Fruit fly (Drosophila melanogaster) S2 (cell line): ENCODE results near the gene CG43796.

Source experiments
- CG8478 ChIP-seq: fragments of >200 bp; optimal IDR thresholded peaks from 2 replicates; lab custom pipeline; 2018
- CTCF ChIP-seq, 2 experiments: fragments of >200 bp; optimal IDR thresholded peaks; 2 replicates each; lab custom pipeline; 2018

Gene CG43796

DNA sequence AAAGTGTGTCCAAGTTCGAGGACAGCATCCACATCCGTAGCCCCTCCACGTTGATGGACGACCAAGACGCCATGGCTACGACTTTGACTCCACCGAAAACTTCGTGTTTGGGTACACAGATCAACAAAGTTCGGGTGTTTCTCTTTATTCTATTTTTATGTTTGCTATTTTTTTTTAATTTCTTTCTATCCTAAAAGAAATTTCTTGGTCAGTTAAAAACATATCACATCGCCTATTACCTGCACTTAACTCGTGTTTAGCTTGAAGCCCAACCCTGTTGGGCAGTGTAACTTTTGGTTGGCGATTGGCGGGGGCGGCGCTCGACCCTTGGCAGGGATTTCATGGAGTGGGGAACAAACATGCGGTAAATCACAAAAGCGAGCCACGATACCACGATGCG is 8.7 kb upstream of the CG43796 start:
- TF ChIP-seq CG8478 (lab: Kevin White, UChicago), result no peak
- no peak for TF ChIP-seq CTCF (optimal IDR thresholded peaks at IDR 0.05; lab: Kevin White, UChicago)

DNA sequence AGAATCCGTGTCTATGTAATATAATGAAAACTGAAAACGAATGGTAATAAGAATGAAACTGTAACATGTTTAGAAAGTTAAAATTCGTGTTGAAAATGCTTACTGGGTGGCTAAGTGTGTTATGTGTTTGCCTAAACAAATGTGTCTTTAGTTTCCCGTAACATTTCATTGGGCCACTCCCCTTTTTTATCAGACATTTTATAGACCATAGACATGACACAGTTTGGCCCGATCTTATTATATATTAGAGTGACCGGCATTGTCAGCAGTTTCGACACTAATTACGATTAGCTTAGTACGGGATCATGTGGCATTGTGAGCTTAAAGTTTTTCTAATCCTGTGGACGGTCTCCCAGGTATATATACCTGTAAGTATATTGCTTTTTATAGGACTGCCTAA is 5.1 kb upstream of the CG43796 start, which contains the start of gene CheA29a:
Gene CheA29a (plus strand): TSS at position 301 of the 400 bp plus-strand sequence.
- no peak for TF ChIP-seq CG8478 (lab: Kevin White, UChicago)
- no peak for TF ChIP-seq CTCF (optimal IDR thresholded peaks at IDR 0.05; lab: Kevin White, UChicago)

DNA sequence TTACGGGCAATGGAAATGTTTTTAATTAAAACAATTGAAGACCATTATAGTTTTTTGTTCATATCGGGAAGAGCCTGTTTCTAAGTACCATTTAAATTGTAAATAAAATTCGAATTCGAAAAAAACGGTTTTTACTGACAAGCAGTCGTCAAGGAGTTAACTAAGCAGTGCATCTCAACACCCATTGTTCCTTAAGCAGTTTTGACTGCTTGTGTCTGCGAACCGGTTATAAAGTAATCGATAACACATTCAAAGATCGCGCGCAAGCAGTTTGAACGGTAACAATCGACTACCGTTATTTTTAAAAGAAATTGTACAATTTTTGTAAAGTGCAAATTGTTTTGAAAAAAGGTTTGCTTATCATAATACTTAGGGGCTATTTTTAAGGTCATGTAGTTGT is 4.2 kb upstream of the CG43796 start:
- TF ChIP-seq CTCF (optimal IDR thresholded peaks at IDR 0.05; lab: Kevin White, UChicago), result peak in 1 of 2 experiments; percentile 64
- TF ChIP-seq CG8478 (lab: Kevin White, UChicago), result no peak

DNA sequence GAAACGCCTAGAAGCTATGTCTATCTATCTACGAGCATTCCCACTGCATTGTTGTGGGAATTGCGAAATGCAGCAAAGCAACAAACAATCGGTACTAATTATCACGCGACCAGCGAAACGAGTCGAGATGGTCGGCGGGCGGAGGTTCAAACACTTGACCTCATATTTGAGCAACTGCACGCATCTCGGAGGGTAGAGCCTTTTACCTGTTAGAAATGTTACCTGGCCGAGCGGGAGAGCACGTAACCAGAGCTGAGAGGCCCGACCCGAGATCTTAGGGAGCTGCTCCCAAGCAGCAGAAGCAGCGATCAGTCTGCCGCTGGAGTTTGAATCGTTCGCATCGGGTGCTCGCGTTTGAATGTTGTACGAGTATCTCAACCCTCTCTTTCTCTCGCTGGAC is 3.8 kb upstream of the CG43796 start:
- TF ChIP-seq CTCF (optimal IDR thresholded peaks at IDR 0.05; lab: Kevin White, UChicago), result no peak
- TF ChIP-seq CG8478 (lab: Kevin White, UChicago), result no peak

DNA sequence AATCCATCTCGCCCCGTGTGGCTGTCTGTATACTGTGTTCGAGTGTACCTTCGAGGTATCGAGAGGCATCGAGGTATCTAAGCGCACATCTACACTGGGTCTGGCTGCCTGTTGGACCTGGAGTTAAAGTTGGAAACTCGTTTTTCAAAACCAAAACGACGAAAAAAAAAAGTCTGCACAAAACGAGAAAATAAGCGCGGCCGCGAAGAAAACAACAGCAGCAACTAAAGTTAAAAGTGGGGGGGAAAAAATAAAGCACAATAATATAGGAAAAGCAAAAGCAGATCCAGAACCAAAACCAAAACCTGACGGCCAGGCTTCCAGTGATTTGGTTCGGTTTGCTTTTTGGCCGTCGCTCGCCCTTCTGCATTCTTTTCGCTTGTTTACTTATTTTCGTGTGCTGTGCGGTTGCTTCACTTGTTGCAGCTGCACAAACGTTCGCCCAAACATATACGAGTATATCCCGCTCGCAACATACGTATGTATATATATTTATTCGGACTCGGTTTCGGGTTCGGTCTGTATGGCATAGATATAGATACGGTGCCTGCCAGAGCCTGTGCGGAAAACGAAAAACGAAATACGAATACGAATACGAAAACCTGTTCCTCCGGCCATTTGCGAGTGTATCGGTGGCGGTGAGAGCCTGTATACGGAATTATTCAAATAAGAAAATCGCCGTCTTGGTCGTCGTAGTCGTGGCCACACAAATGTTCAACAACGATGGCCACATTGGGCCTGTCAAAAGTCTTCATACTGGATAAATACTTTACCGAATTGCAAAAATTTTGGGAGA is 3.1 kb upstream of the CG43796 start:
- TF ChIP-seq CTCF (optimal IDR thresholded peaks at IDR 0.05; lab: Kevin White, UChicago), result no peak
- TF ChIP-seq CG8478 (lab: Kevin White, UChicago), result no peak

DNA sequence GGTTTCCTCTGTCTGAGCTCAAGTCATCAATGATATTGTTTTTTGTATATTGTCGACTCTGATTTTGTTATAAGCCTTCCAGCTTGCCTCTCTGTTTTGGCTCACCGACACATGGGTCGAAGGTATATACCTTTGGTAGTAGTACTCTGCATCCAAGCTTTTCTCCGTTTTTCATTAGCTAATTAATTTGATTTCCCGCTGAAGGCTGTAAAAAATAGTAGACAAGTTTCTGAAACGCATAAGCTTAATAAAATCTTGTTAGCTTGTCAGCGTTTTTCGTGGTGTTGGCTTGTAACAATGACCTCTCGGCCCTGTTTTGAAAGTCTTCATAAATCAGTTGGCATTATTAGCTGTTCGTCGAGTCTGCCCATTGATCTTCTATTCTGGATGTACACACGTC is 1.3 kb upstream of the CG43796 start:
- TF ChIP-seq CG8478 (lab: Kevin White, UChicago), result no peak
- TF ChIP-seq CTCF (optimal IDR thresholded peaks at IDR 0.05; lab: Kevin White, UChicago), result no peak

DNA sequence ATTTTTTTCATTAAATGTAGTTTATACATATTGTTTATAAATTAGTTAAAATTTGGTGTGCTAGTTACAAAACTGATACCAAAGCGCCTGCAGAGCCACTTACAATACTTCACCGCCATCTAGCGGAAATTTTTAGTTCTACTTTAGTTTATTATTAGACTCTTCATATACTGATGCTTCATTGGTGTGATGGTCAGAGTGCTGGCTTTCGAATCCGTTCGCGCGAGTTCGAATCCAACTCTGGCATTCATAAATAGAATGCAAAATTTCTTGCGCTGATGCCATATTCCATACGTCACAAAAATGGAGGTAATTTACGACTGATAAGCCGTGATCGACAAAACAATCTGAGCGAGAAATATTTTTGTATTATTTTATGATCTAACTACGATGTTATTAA is 3.4 kb downstream of the CG43796 start:
- TF ChIP-seq CTCF (optimal IDR thresholded peaks at IDR 0.05; lab: Kevin White, UChicago) (peak; percentile 71 to 86), CG8478 (lab: Kevin White, UChicago) (no peak)

DNA sequence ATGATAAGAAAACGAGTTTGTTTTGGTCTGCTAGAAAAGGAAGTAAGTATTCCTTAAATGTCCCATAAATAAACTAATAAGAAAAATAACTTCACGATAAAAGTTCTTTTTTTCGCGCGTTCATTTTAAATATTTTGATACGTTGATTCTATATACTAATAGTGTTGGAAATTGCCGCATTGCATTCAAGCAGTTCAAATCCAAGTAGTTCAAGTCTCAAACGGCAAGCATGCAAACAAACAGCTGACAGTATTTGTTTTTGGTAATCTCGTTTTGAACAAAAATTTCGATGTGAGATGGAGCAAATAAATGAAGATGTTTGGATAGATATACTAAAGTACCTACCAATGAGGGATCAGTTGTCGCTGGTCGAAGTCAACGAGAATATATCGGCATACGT is 6.6 kb downstream of the CG43796 start, which contains the start of gene CG13088:
Gene CG13088 (plus strand): TSS at position 247 of the 400 bp plus-strand sequence.
- TF ChIP-seq CG8478 (lab: Kevin White, UChicago) (no peak), CTCF (optimal IDR thresholded peaks at IDR 0.05; lab: Kevin White, UChicago) (peak in 1 of 2 experiments; percentile 10)

DNA sequence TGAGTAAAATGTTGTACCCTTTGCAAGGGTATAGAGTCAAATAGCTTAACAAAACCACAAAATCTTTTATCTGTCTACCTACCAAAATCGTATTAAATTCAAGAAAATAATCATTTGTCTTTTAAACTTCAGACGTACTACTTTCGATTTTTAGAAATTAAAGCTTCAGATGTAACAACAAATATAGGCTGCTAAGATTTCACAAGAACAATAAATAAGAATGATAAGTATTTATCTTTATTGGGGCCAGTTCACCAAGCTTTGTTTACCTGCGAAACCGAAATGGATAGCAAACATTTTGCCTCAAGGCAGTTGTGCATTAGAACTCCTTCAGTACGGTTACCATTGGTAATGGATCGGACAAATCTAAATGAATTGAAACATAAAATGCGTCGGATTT is 8.3 kb downstream of the CG43796 start, which contains the start of gene CG43400:
Gene CG43400 (plus strand): TSS at position 301 of the 400 bp plus-strand sequence.
- TF ChIP-seq CTCF (optimal IDR thresholded peaks at IDR 0.05; lab: Kevin White, UChicago) (no peak), CG8478 (lab: Kevin White, UChicago) (no peak)

DNA sequence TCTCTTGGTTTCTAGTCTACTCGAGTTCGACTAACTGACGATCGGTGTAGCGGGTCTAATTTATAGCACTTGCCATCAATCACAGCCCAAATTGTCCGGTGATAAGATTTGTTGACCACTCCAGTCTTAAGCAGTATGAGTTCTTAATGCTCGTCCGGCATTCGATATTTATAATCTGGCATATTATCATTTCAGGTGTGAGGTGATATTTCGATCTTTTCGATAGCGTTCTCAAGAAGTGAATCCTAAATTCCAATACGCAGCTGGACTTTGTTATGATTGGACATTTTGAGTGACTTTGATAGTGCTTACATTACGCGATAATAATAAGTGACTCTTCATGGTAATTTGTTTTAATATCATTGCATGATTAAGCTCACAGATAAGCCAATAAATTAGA is 14.1 kb downstream of the CG43796 start, which contains the start of gene Bace:
Gene Bace (minus strand): TSS at position 39 of the 400 bp plus-strand sequence.
- no peak for TF ChIP-seq CG8478 (lab: Kevin White, UChicago)
- no peak for TF ChIP-seq CTCF (optimal IDR thresholded peaks at IDR 0.05; lab: Kevin White, UChicago)

DNA sequence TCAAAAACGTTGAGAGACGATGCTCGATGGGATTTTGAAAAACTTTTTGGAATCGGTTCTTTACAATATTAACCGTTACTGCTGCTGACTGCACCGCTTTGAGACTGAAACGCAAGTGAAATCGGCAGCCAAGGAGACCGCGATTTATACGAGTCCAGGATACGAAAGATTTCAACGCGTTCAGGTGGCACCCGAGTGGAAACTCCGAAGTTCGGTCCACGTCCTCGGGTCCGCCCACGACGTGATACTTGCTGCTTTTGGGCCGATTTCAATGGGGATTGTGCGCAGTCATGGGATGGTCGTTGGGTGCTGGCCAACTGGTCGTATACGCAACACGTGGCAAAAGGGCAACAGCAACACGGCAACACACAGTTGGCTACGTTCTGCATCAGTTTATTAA is 24.6 kb downstream of the CG43796 start, which contains the start of gene Dh31:
Gene Dh31 (minus strand): TSS at position 117 of the 400 bp plus-strand sequence.
- TF ChIP-seq CG8478 (lab: Kevin White, UChicago) (no peak), CTCF (optimal IDR thresholded peaks at IDR 0.05; lab: Kevin White, UChicago) (no peak)

DNA sequence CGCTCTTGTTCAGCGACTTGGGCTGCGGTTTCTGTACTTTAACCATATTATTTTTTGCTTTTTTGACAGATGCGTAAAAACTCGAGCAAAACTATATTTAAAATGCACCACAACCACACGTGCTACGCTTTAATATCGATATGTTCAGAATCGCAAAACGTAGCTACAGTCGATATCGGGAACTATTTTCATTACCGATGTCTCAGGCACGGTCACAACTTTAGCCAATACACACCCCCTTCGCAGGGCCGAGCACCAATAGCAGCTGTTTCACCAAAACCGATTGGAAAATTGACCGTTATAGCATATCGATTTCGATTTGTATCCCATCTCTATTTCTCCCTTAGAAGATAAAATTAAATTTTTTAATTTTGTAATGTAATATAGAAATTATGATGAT is 29.5 kb downstream of the CG43796 start, which contains the start of gene CG13096:
Gene CG13096 (minus strand): TSS at position 144 of the 400 bp plus-strand sequence.
- no peak for TF ChIP-seq CG8478 (lab: Kevin White, UChicago)
- TF ChIP-seq CTCF (optimal IDR thresholded peaks at IDR 0.05; lab: Kevin White, UChicago), result peak; percentile 63 to 66

DNA sequence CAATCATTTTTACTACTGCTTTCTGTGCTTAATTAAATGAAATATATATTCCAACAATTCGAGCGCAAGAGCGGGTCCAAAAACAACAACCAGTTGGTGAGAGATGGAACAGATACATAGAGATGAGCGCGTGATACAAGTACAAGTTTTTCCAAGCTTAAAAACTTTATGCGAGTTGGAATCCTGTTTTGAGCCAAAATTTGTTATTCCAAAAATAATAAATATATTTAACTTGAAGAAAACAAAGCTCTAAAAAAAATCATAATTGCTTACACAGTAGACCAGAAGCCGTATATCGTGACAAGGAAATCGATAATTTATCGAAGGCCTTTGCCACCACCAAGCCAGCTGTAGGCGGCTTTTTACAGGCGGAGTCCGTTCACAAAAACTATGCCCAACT is 32.6 kb downstream of the CG43796 start, which contains the start of the genes CG13097 and PIG-U:
Gene CG13097 (minus strand): TSS at position 121 of the 400 bp plus-strand sequence.
Gene PIG-U (plus strand): TSS at position 349 of the 400 bp plus-strand sequence.
- TF ChIP-seq CTCF (optimal IDR thresholded peaks at IDR 0.05; lab: Kevin White, UChicago), result no peak
- no peak for TF ChIP-seq CG8478 (lab: Kevin White, UChicago)

DNA sequence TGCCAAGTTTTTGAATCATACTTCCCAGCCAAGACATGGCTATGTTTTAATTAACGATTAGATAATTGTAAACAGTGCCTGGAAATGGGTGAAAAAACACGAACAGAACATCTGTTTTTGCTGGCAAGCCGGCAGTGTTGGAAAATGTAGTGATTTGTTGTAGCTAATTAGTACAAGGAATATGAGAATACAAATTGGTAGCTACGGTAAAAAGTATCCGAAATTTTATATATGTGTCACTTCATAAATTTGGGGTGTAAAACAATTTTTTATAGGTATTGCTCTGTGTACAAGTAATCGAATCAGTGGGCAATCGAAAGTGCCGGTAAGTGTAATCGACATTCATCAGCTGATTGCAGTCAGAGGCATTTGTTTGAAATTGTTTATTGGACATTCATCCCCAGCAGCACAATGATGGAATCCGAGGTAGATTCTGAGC is 35.1 kb downstream of the CG43796 start, which contains the start of the genes mRpL51 and Uba4:
Gene mRpL51 (minus strand): TSS at position 125 of the 439 bp plus-strand sequence.
Gene Uba4 (plus strand): TSS at position 156 of the 439 bp plus-strand sequence.
- TF ChIP-seq CG8478 (lab: Kevin White, UChicago) (no peak), CTCF (optimal IDR thresholded peaks at IDR 0.05; lab: Kevin White, UChicago) (no peak)

DNA sequence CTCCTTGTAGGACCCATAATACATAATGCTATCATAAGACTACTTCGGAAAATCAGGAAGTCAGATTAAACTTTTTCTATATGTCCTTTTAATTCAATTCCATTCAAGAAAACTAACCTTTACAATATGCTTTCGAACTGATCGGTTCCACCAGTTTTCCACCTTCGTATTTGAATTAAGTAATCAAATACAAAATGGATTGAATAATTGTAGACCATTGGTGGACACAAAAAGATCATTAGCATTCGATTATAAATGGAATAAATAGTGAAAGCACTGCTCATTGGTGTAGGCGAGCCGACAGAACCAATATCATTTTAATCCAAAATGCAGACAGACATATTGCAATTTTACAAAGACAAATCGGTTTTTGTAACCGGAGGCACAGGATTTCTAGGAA is 37.2 kb downstream of the CG43796 start, which contains the start of gene Sgp:
Gene Sgp (plus strand): TSS at position 301 of the 400 bp plus-strand sequence.
- TF ChIP-seq CTCF (optimal IDR thresholded peaks at IDR 0.05; lab: Kevin White, UChicago) (no peak), CG8478 (lab: Kevin White, UChicago) (no peak)
